Fruit fly (Drosophila melanogaster): ENCODE data around the gene Amnionless.

Amnionless gene

DNA sequence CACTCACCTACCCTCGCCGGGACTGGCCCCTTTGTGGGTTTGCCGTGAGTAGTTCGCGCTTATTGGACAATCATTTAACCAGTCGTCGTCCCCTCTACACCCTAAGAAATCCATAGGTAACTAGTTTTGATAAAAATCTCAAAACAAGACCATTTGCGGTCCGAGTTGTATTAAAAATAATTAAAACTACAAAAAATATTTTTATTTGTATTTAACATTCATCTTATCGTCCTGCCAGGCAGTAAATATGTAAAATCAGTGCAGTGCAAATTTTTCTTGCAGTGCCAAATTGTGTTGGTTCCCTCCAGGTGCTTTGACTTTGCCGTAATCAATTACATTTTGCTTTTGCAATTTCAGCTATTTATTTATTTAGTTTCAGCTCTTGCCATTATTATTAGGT lies 45.1 kb downstream of the Amnionless start (continued):
- TF ChIP-seq lmd (GFP tag; IDR thresholded peaks at IDR 0.05) (no peak; the same call in 1 of the 2 replicates), Dek (tag; optimal IDR thresholded peaks at IDR 0.05) (no peak), Rfx (GFP tag; IDR thresholded peaks at IDR 0.05) (peak; percentile 41; the same call in 1 of the 2 replicates), CoRest (tag; optimal IDR thresholded peaks at IDR 0.05) (no peak), Hmr (GFP tag; optimal IDR thresholded peaks at IDR 0.05) (peak; percentile 40), lov (optimal IDR thresholded peaks at IDR 0.05) (no peak), lov (GFP tag; IDR thresholded peaks at IDR 0.05) (no peak), CG18599 (GFP tag; optimal IDR thresholded peaks at IDR 0.05) (peak; percentile 67), CG17385 (GFP tag; optimal IDR thresholded peaks at IDR 0.05) (peak; percentile 24), CG11696 (GFP tag; IDR thresholded peaks at IDR 0.05) (0 out of 2 replicates have a peak, but pooled peaks have one; percentile 24), CG30403 (GFP tag; optimal IDR thresholded peaks at IDR 0.05) (peak; percentile 35), esg (GFP tag; conservative IDR thresholded peaks at IDR 0.05) (peak; percentile 20; the same call in 1 of the 2 replicates), CG7556 (GFP tag; optimal IDR thresholded peaks at IDR 0.05) (peak; percentile 40), Xbp1 (GFP tag; optimal IDR thresholded peaks at IDR 0.05) (peak; percentile 9), CG30431 (GFP tag; optimal IDR thresholded peaks at IDR 0.05) (no peak), CG8765 (GFP tag; IDR thresholded peaks at IDR 0.05) (no peak), ind (GFP tag; optimal IDR thresholded peaks at IDR 0.05) (peak; percentile 31), scrt (GFP tag; optimal IDR thresholded peaks at IDR 0.05) (peak; percentile 34), Drgx (GFP tag; IDR thresholded peaks at IDR 0.05) (peak; percentile 83), lilli (GFP tag; optimal IDR thresholded peaks at IDR 0.05) (peak; percentile 34), CG11456 (GFP tag; IDR thresholded peaks at IDR 0.05) (0 out of 3 replicates have a peak, but pooled peaks have one; percentile 35), klu (GFP tag; IDR thresholded peaks at IDR 0.05) (0 out of 2 replicates have a peak, but pooled peaks have one; percentile 16), Fer1 (GFP tag; optimal IDR thresholded peaks at IDR 0.05) (peak; percentile 21), CG11695 (GFP tag; IDR thresholded peaks at IDR 0.05) (peak; percentile 35; the same call in 1 of the 3 replicates), CG13775 (GFP tag; optimal IDR thresholded peaks at IDR 0.05) (peak; percentile 9), ttk (GFP tag; IDR thresholded peaks at IDR 0.05) (0 out of 2 replicates have a peak, but pooled peaks have one; percentile 27), Pdp1 (GFP tag; optimal IDR thresholded peaks at IDR 0.05) (peak in 1 of 2 experiments; percentile 8), ssp (GFP tag; IDR thresholded peaks at IDR 0.05) (no peak), al (GFP tag; IDR thresholded peaks at IDR 0.05) (peak; percentile 34; the same call in 1 of the 2 replicates), CG31365 (tag; optimal IDR thresholded peaks at IDR 0.05) (no peak), dysf (GFP tag; IDR thresholded peaks at IDR 0.05) (peak; percentile 52; the same call in 2 of the 3 replicates), Dad (GFP tag; optimal IDR thresholded peaks at IDR 0.05) (no peak), Ssrp (tag; optimal IDR thresholded peaks at IDR 0.05) (peak; percentile 6), CG4282 (GFP tag; optimal IDR thresholded peaks at IDR 0.05) (no peak), CG32772 (GFP tag; IDR thresholded peaks at IDR 0.05) (no peak)

DNA sequence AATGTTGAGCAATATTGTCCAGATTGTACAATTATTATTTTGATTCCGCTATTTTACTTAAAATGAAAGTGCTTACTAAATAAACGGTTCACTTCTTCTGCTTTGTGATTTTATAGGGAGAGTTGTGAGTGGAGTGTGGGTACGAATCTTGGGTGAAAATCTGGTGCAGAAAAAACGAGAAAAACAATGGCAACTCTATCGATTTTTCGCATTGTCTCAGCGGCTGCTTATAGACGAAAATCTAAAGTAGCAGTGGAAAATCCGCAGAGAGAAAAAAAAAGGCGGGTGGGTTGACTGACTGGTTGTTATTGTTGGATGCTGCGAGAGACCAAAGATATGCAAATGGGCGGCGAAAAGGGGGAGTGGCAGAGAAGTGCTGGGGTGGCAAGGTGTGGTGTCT lies 45.8 kb downstream of the Amnionless start:
- TF ChIP-seq Dbx (GFP tag; IDR thresholded peaks at IDR 0.05) = no peak
- TF ChIP-seq Sry-β (GFP tag; optimal IDR thresholded peaks at IDR 0.05) = no peak
- TF ChIP-seq pros (GFP tag; optimal IDR thresholded peaks at IDR 0.05) = peak; percentile 22
- peak; percentile 91 for TF ChIP-seq onecut (GFP tag; IDR thresholded peaks at IDR 0.05)
- peak; percentile 11 for TF ChIP-seq nerfin-1 (tag; optimal IDR thresholded peaks at IDR 0.05)
- 0 out of 4 replicates have a peak, but pooled peaks have one; percentile 52 for TF ChIP-seq chinmo (GFP tag; IDR thresholded peaks at IDR 0.05; ENCODE audit: partially characterized antibody)
- TF ChIP-seq chm (GFP tag; IDR thresholded peaks at IDR 0.05) = peak; percentile 33; the same call in 1 of the 2 replicates
- 0 out of 2 replicates have a peak, but pooled peaks have one; percentile 36 for TF ChIP-seq MBD-R2 (GFP tag; IDR thresholded peaks at IDR 0.05)
